Worm (Caenorhabditis elegans) whole organism, mixed stage, embryonic: ENCODE results near the gene arl-5.

ENCODE experiments used
- M03D4.4 ChIP-seq: sonication (generic microtip); optimal IDR thresholded peaks from 2 replicates; lab custom pipeline; 2017; ENCODE audit warnings: mild to moderate bottlenecking, missing genetic modification characterization, missing compliant biosample characterization
- bed-3 ChIP-seq: fragments of 200-800 bp; sonication (Bioruptor generic); optimal IDR thresholded peaks from 3 replicates; lab custom pipeline; 2018; ENCODE audit warnings: mild to moderate bottlenecking, missing genetic modification characterization, moderate library complexity, missing compliant biosample characterization
- blmp-1 ChIP-seq: fragments of 150-350 bp; optimal IDR thresholded peaks from 2 replicates; lab custom pipeline; 2014; ENCODE audit warnings: missing biosample characterization, missing genetic modification characterization
- ceh-39 ChIP-seq: fragments of 150-350 bp; optimal IDR thresholded peaks from 2 replicates; lab custom pipeline; 2014; ENCODE audit warnings: missing biosample characterization, missing genetic modification characterization
- ceh-43 ChIP-seq: fragments of 200-800 bp; sonication (Bioruptor generic); optimal IDR thresholded peaks from 2 replicates; lab custom pipeline; 2018; ENCODE audit warnings: mild to moderate bottlenecking, missing genetic modification characterization, moderate library complexity, missing compliant biosample characterization
- ceh-83 ChIP-seq: fragments of 200-800 bp; sonication (Bioruptor generic); optimal IDR thresholded peaks from 2 replicates; lab custom pipeline; 2018; ENCODE audit warnings: mild to moderate bottlenecking, missing genetic modification characterization, missing compliant biosample characterization
- ces-1 ChIP-seq: fragments of 150-350 bp; optimal IDR thresholded peaks from 2 replicates; lab custom pipeline; 2014; ENCODE audit warnings: missing biosample characterization, missing genetic modification reagents, missing genetic modification characterization
- drap-1 ChIP-seq: fragments of 200-800 bp; sonication (Bioruptor generic); optimal IDR thresholded peaks from 3 replicates; lab custom pipeline; 2018; ENCODE audit warnings: mild to moderate bottlenecking, missing genetic modification characterization, missing compliant biosample characterization
- elt-1 ChIP-seq: sonication (generic microtip); optimal IDR thresholded peaks from 2 replicates; lab custom pipeline; 2017; ENCODE audit warnings: missing genetic modification characterization, mild to moderate bottlenecking, missing compliant biosample characterization, antibody characterized with exemption, moderate library complexity, borderline replicate concordance; ENCODE audit not compliant: insufficient read depth
- elt-3 ChIP-seq: fragments of 150-350 bp; optimal IDR thresholded peaks from 2 replicates; lab custom pipeline; 2014; ENCODE audit warnings: missing biosample characterization, missing genetic modification characterization
- flh-1 ChIP-seq: fragments of 200-800 bp; sonication (Bioruptor generic); optimal IDR thresholded peaks from 2 replicates; lab custom pipeline; 2018; ENCODE audit warnings: mild to moderate bottlenecking, missing genetic modification characterization, moderate library complexity, missing compliant biosample characterization
- ham-2 ChIP-seq: fragments of 200-800 bp; sonication (Bioruptor generic); optimal IDR thresholded peaks from 2 replicates; lab custom pipeline; 2018; ENCODE audit warnings: mild to moderate bottlenecking, missing genetic modification characterization, missing compliant biosample characterization
- hlh-1 ChIP-seq: fragments of 150-350 bp; optimal IDR thresholded peaks from 2 replicates; lab custom pipeline; 2014; ENCODE audit warnings: missing biosample characterization, missing genetic modification reagents, missing genetic modification characterization
- lin-32 ChIP-seq: fragments of 200-800 bp; sonication (Bioruptor generic); optimal IDR thresholded peaks from 2 replicates; lab custom pipeline; 2018; ENCODE audit warnings: mild to moderate bottlenecking, missing genetic modification characterization, missing compliant biosample characterization
- lsy-2 ChIP-seq: fragments of 150-350 bp; optimal IDR thresholded peaks from 2 replicates; lab custom pipeline; 2014; ENCODE audit warnings: missing biosample characterization, missing genetic modification characterization
- mab-5 ChIP-seq: fragments of 150-350 bp; optimal IDR thresholded peaks from 2 replicates; lab custom pipeline; 2014; ENCODE audit warnings: missing biosample characterization, missing genetic modification characterization
- mep-1 ChIP-seq: fragments of 150-350 bp; optimal IDR thresholded peaks from 2 replicates; lab custom pipeline; 2017; ENCODE audit warnings: missing biosample characterization, missing genetic modification reagents, missing genetic modification characterization, inconsistent platforms
- mls-2 ChIP-seq: sonication (generic microtip); optimal IDR thresholded peaks from 2 replicates; lab custom pipeline; 2016; ENCODE audit warnings: mild to moderate bottlenecking, missing genetic modification characterization, moderate library complexity, missing compliant biosample characterization
- nhr-12 ChIP-seq: fragments of 150-350 bp; optimal IDR thresholded peaks from 2 replicates; lab custom pipeline; 2014; ENCODE audit warnings: missing biosample characterization, missing genetic modification characterization
- nhr-2 ChIP-seq: fragments of 150-350 bp; optimal IDR thresholded peaks from 2 replicates; lab custom pipeline; 2014; ENCODE audit warnings: missing biosample characterization, missing genetic modification characterization
- nhr-237 ChIP-seq: fragments of 150-350 bp; optimal IDR thresholded peaks from 2 replicates; lab custom pipeline; 2014; ENCODE audit warnings: missing biosample characterization, missing genetic modification characterization
- nhr-28 ChIP-seq: fragments of 150-350 bp; optimal IDR thresholded peaks from 2 replicates; lab custom pipeline; 2014; ENCODE audit warnings: missing biosample characterization, missing genetic modification characterization
- nhr-76 ChIP-seq: sonication (generic microtip); optimal IDR thresholded peaks from 2 replicates; lab custom pipeline; 2017; ENCODE audit warnings: missing biosample characterization, missing genetic modification characterization
- sem-2 ChIP-seq: fragments of 200-800 bp; sonication (Bioruptor generic); optimal IDR thresholded peaks from 2 replicates; lab custom pipeline; 2018; ENCODE audit warnings: mild to moderate bottlenecking, missing genetic modification characterization, missing compliant biosample characterization
- snpc-4 ChIP-seq: fragments of 150-350 bp; optimal IDR thresholded peaks from 2 replicates; lab custom pipeline; 2014; ENCODE audit warnings: missing biosample characterization, missing genetic modification characterization
- sptf-1 ChIP-seq: sonication (generic microtip); optimal IDR thresholded peaks from 2 replicates; lab custom pipeline; 2017; ENCODE audit warnings: mild to moderate bottlenecking, missing genetic modification characterization, moderate library complexity, missing compliant biosample characterization
- tbx-8 ChIP-seq: fragments of 200-800 bp; sonication (Bioruptor generic); optimal IDR thresholded peaks from 2 replicates; lab custom pipeline; 2018; ENCODE audit warnings: mild to moderate bottlenecking, missing genetic modification characterization, moderate library complexity, missing compliant biosample characterization
- unc-120 ChIP-seq: sonication (generic microtip); optimal IDR thresholded peaks from 2 replicates; lab custom pipeline; 2017; ENCODE audit warnings: missing genetic modification characterization, missing compliant biosample characterization; ENCODE audit not compliant: poor library complexity, severe bottlenecking
- unc-39 ChIP-seq: fragments of 150-350 bp; optimal IDR thresholded peaks from 2 replicates; lab custom pipeline; 2014; ENCODE audit warnings: missing biosample characterization, missing genetic modification characterization
- unc-62 ChIP-seq: fragments of 150-350 bp; optimal IDR thresholded peaks from 2 replicates; lab custom pipeline; 2014; ENCODE audit warnings: missing biosample characterization, missing genetic modification reagents, missing genetic modification characterization
- zip-8 ChIP-seq: fragments of 150-350 bp; optimal IDR thresholded peaks from 2 replicates; lab custom pipeline; 2014; ENCODE audit warnings: missing biosample characterization, missing genetic modification characterization

The arl-5 gene

ce11 chrIII:9802045-9802444 lies 21.0 kb upstream of the arl-5 start:
- no peak for TF ChIP-seq ceh-39 (tag; lab: Kevin White, UChicago)
- TF ChIP-seq, all 35 proteins: peak for 0

DNA sequence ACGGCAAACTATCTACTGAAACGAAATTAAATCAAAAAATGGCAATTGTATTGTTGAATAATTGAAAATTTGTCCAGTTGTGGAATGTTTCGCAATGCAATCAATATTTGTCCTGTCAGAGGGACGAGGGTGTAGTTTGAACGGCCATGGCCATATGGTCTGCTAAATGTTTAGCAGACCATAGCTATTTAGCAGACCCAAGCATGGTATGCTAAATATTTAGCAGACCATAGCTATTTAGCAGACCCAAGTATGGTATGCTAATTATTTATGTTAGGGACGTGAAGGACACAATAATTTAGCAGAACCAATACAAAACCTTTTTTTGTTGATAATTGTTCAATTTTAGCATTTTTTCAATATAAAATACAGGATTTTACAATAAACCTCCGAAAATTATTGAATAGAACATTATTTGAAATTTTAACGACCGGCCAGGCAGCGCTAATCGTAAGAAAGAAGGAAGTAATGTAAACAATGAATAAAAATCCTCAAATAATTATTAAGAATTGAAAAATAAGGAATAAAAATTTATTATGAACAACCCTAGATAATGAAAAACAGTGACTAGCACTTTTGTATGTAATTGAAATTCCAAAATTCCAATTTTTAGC lies 17.9 kb upstream of the arl-5 start, which contains the start of gene riok-3:
Gene riok-3 (minus strand): TSS at position 15 of the 614 bp plus-strand sequence.
- TF ChIP-seq ham-2 (GFP tag; lab: Kevin White, UChicago) (peak; percentile 29), nhr-2 (tag; lab: Kevin White, UChicago) (peak; percentile 55), unc-120 (tag; lab: Kevin White, UChicago) (no peak)
- TF ChIP-seq, all 35 proteins: peak for 2

DNA sequence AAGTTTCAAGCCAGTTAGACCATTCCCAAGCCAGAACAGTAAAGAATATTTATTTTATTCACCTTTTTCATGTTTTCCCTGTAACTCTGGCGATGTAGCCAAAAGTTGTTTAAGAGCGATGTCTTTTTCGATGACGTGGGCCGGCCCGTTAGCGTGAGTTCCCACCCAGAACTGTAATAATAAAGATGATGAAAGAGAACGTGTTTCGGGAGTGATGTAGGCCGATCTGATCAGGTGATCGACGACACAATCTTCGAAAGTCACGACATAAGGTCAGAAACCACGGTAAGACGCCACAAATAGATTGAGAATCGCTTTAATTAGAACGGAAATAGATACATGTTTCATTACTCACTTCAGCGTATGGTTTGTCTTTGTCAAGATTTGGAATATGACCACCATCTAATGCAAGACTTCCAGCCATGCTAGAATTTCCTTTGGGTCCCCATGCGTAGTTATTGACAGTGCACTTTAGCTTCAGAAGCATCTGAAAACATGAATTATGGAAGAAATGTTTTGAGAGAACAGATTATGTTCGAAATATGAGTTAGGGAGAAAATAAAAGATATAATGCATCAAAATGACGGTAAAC lies 16.0 kb upstream of the arl-5 start, which contains the start of gene ZK632.4:
Gene ZK632.4 (minus strand): TSS at position 487 of the 592 bp plus-strand sequence.
- TF ChIP-seq unc-120 (tag; lab: Kevin White, UChicago) (no peak), bed-3 (no peak), nhr-28 (tag; lab: Kevin White, UChicago) (no peak), elt-1 (tag; lab: Kevin White, UChicago) (no peak), drap-1 (no peak), ceh-43 (no peak), zip-8 (no peak), unc-39 (tag; lab: Kevin White, UChicago) (no peak), ces-1 (GFP tag; lab: Kevin White, UChicago) (no peak), snpc-4 (tag; lab: Kevin White, UChicago) (no peak)
- TF ChIP-seq, all 35 proteins: peak for 0

ce11 chrIII:9807560-9808046 lies 15.4 kb upstream of the arl-5 start:
- TF ChIP-seq unc-62 (peak; percentile 4), sptf-1 (tag; lab: Kevin White, UChicago) (no peak)

DNA sequence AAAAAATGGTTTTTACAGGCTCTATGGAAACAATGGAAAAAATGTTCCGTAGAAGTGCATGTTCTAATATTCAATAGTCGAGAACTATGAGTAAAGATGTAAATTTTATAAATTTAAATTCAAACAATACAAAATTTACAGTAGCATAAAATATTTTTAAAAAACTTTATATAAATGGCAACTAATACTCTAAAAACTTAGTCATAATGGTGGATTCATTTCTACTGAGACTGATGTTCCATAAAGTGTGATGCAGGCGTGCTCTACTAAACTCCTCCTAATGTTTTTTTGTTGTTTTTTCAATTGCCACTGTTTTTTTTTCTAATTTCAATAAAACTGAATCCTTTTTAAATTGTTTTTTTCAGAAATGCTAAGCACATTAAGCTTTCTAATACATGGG lies 14.9 kb upstream of the arl-5 start, which contains the start of gene gtap-2:
Gene gtap-2 (plus strand): TSS at position 366 of the 400 bp plus-strand sequence.
- TF ChIP-seq ces-1 (GFP tag; lab: Kevin White, UChicago) (peak; percentile 72), lsy-2 (tag; lab: Kevin White, UChicago) (peak; percentile 35), bed-3 (no peak)

ce11 chrIII:9813146-9813545 lies 9.9 kb upstream of the arl-5 start, which contains the start of gene ZK632.14:
Gene ZK632.14 (plus strand): TSS chrIII:9813446.
- no peak for TF ChIP-seq elt-1 (tag; lab: Kevin White, UChicago)
- TF ChIP-seq mep-1: no peak
- no peak for TF ChIP-seq mab-5 (tag; lab: Kevin White, UChicago)
- TF ChIP-seq hlh-1 (tag; lab: Kevin White, UChicago): no peak
- TF ChIP-seq ceh-83 (GFP tag; lab: Kevin White, UChicago): no peak
- TF ChIP-seq nhr-28 (tag; lab: Kevin White, UChicago): no peak
- no peak for TF ChIP-seq ham-2 (GFP tag; lab: Kevin White, UChicago)
- TF ChIP-seq tbx-8 (GFP tag; lab: Kevin White, UChicago): no peak

DNA sequence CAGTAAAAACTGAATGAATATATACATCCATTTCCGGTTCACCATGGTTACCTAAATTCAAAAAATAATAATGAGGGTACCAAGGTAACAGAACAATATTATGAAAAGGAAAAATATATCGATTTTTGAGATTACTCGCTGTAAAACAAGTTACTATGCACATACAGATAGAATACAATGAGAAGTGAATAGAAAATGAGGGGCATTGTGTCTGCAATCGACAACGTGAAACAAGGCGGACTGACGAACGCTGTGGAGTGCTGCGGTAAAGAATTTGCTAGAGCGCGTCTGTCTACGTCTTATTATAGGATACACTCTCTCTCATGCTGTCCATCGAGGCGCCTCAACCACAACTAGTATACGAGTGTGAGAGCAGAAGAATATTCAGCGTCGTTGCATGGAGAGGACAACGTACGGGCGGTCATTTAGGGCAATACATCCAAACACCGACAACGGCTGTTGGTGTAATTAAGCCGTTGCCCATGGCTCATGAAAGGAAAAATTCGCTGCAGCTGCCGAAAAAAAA lies 5.9 kb upstream of the arl-5 start, which contains the start of gene cnx-1:
Gene cnx-1 (minus strand): TSS at position 51 of the 526 bp plus-strand sequence.
- TF ChIP-seq hlh-1 (tag; lab: Kevin White, UChicago) (no peak), nhr-28 (tag; lab: Kevin White, UChicago) (no peak), bed-3 (no peak), unc-39 (tag; lab: Kevin White, UChicago) (no peak), unc-62 (peak; percentile 38), sem-2 (GFP tag; lab: Kevin White, UChicago) (no peak), ceh-43 (no peak), nhr-2 (tag; lab: Kevin White, UChicago) (peak; percentile 84), nhr-237 (tag; lab: Kevin White, UChicago) (no peak), ham-2 (GFP tag; lab: Kevin White, UChicago) (peak; percentile 34), mls-2 (tag; lab: Kevin White, UChicago) (peak; percentile 73), blmp-1 (tag; lab: Kevin White, UChicago) (no peak), nhr-12 (tag; lab: Kevin White, UChicago) (no peak), unc-120 (tag; lab: Kevin White, UChicago) (peak; percentile 30), lin-32 (GFP tag; lab: Kevin White, UChicago) (peak; percentile 16), nhr-76 (tag; lab: Kevin White, UChicago) (no peak), drap-1 (no peak), mep-1 (peak; percentile 8), ceh-83 (GFP tag; lab: Kevin White, UChicago) (no peak), sptf-1 (tag; lab: Kevin White, UChicago) (peak; percentile 29), snpc-4 (tag; lab: Kevin White, UChicago) (no peak), M03D4.4 (no peak), mab-5 (tag; lab: Kevin White, UChicago) (no peak), elt-3 (tag; lab: Kevin White, UChicago) (no peak), elt-1 (tag; lab: Kevin White, UChicago) (no peak), flh-1 (GFP tag; lab: Kevin White, UChicago) (no peak), ces-1 (GFP tag; lab: Kevin White, UChicago) (peak; percentile 4), zip-8 (no peak), lsy-2 (tag; lab: Kevin White, UChicago) (no peak)
